Worm (Caenorhabditis elegans): Measurements from ENCODE around the gene F55A11.7.
"Not testable (repeated sequence)": the region's sequence is repeated elsewhere in the genome, so short reads cannot be mapped to it uniquely, and the experiment has no call there.

F55A11.7 gene

ce11 chrV:11823978-11824377, 36.7 kb upstream of the F55A11.7 start (continued):
- TF ChIP-seq lin-13 (GFP tag; optimal IDR thresholded peaks at IDR 0.05) (peak; percentile 28), mdl-1 (tag; optimal IDR thresholded peaks at IDR 0.05) (peak in 1 of 2 experiments; percentile 81), aha-1 (tag) (peak; percentile 99), T26A8.4 (GFP tag; IDR thresholded peaks at IDR 0.05) (peak; percentile 72), T20F7.1 (GFP tag; optimal IDR thresholded peaks at IDR 0.05) (peak; percentile 14), dve-1 (tag; optimal IDR thresholded peaks at IDR 0.05; ENCODE audit: insufficient read depth) (peak; percentile 93), ceh-44 (GFP tag; IDR thresholded peaks at IDR 0.05) (no peak), nhr-28 (tag; optimal IDR thresholded peaks at IDR 0.05) (peak; percentile 95), nhr-6 (tag; optimal IDR thresholded peaks at IDR 0.05) (peak; percentile 69), hlh-30 (tag; optimal IDR thresholded peaks at IDR 0.05; ENCODE audit: insufficient read depth) (peak; percentile 95), nhr-77 (tag; optimal IDR thresholded peaks at IDR 0.05) (peak; percentile 89), jun-1 (tag; optimal IDR thresholded peaks at IDR 0.05) (peak; percentile 20), ceh-20 (GFP tag; IDR thresholded peaks at IDR 0.05) (peak; percentile 63; the same call in 1 of the 2 replicates), dmd-6 (GFP tag; IDR thresholded peaks at IDR 0.05) (peak; percentile 95), nhr-10 (tag; optimal IDR thresholded peaks at IDR 0.05) (peak; percentile 98), zip-11 (GFP tag; IDR thresholded peaks at IDR 0.05) (no peak), php-3 (GFP tag; IDR thresholded peaks at IDR 0.05) (peak; percentile 91), hmg-1.1 (GFP tag; IDR thresholded peaks at IDR 0.05) (peak; percentile 43), ZK546.5 (tag; optimal IDR thresholded peaks at IDR 0.05) (no peak), mep-1 (tag; optimal IDR thresholded peaks at IDR 0.05) (peak; percentile 79), lsy-2 (tag; optimal IDR thresholded peaks at IDR 0.05) (peak in 1 of 2 experiments; percentile 76), nhr-102 (tag; optimal IDR thresholded peaks at IDR 0.05) (peak; percentile 60), gei-8 (GFP tag; optimal IDR thresholded peaks at IDR 0.05) (no peak), nhr-48 (tag; optimal IDR thresholded peaks at IDR 0.05) (peak; percentile 95), daf-8 (GFP tag; IDR thresholded peaks at IDR 0.05) (no peak), aly-2 (tag; optimal IDR thresholded peaks at IDR 0.05) (no peak), zfp-2 (tag; optimal IDR thresholded peaks at IDR 0.05) (no peak), cey-2 (tag; optimal IDR thresholded peaks at IDR 0.05; ENCODE audit: borderline replicate concordance, insufficient read depth) (peak; percentile 30), mxl-3 (GFP tag; optimal IDR thresholded peaks at IDR 0.05) (peak; percentile 42), nhr-11 (tag; optimal IDR thresholded peaks at IDR 0.05) (peak; percentile 80), zfp-3 (GFP tag; conservative IDR thresholded peaks at IDR 0.05) (0 out of 2 replicates have a peak, but pooled peaks have one; percentile 26), nhr-41 (GFP tag; IDR thresholded peaks at IDR 0.05) (peak; percentile 57; the same call in 1 of the 2 replicates), hlh-11 (tag; optimal IDR thresholded peaks at IDR 0.05) (peak; percentile 96), mdt-29 (GFP tag; IDR thresholded peaks at IDR 0.05) (peak; percentile 90), pha-4 (GFP tag; IDR thresholded peaks at IDR 0.05) (no peak; the same call in 1 of the 2 replicates), pha-4 (tag; optimal IDR thresholded peaks at IDR 0.05) (peak; percentile 54), F26F4.8 (GFP tag; conservative IDR thresholded peaks at IDR 0.05) (no peak)

ce11 chrV:11823125-11823833, 36.0 kb upstream of the F55A11.7 start:
- not testable (repeated sequence) for TF ChIP-seq daf-16 (GFP tag; optimal IDR thresholded peaks at IDR 0.05)
- TF ChIP-seq daf-16 (tag; optimal IDR thresholded peaks at IDR 0.05) (peak; percentile 34), dmd-6 (GFP tag; IDR thresholded peaks at IDR 0.05) (peak; percentile 41), nhr-28 (tag; optimal IDR thresholded peaks at IDR 0.05) (peak; percentile 62), ama-1 (optimal IDR thresholded peaks at IDR 0.05) (peak; percentile 0), dve-1 (tag; optimal IDR thresholded peaks at IDR 0.05; ENCODE audit: insufficient read depth) (peak; percentile 63), lin-38 (GFP tag; IDR thresholded peaks at IDR 0.05) (0 out of 2 replicates have a peak, but pooled peaks have one; percentile 22)

Data from whole organism, L4 larva.